Worm (Caenorhabditis elegans) whole organism, late embryonic: ENCODE measurements around the gene ubl-1.

ENCODE experiments used
- T23F11.4 ChIP-seq: fragments of 200-800 bp; sonication (Bioruptor generic); optimal IDR thresholded peaks from 2 replicates; lab custom pipeline; 2018; ENCODE audit warnings: mild to moderate bottlenecking, missing genetic modification characterization, missing compliant biosample characterization
- ama-1 ChIP-seq: fragments of 150-350 bp; optimal IDR thresholded peaks from 2 replicates; lab custom pipeline; 2014
- elt-2 ChIP-seq: sonication (generic microtip); optimal IDR thresholded peaks from 2 replicates; lab custom pipeline; 2016; ENCODE audit warnings: missing genetic modification reagents, missing genetic modification characterization, missing compliant biosample characterization
- fkh-10 ChIP-seq: fragments of 150-350 bp; optimal IDR thresholded peaks from 2 replicates; lab custom pipeline; 2014; ENCODE audit warnings: missing biosample characterization, missing genetic modification reagents, missing genetic modification characterization
- lim-6 ChIP-seq: sonication (generic microtip); optimal IDR thresholded peaks from 2 replicates; lab custom pipeline; 2016; ENCODE audit warnings: missing genetic modification characterization, missing compliant biosample characterization
- lin-11 ChIP-seq: fragments of 200-800 bp; sonication (Bioruptor generic); optimal IDR thresholded peaks from 2 replicates; lab custom pipeline; 2018; ENCODE audit warnings: mild to moderate bottlenecking, missing genetic modification characterization, missing compliant biosample characterization
- mec-3 ChIP-seq: sonication (generic microtip); optimal IDR thresholded peaks from 2 replicates; lab custom pipeline; 2016; ENCODE audit warnings: borderline replicate concordance, missing genetic modification characterization, missing compliant biosample characterization
- nfya-1 ChIP-seq: sonication (generic microtip); optimal IDR thresholded peaks from 2 replicates; lab custom pipeline; 2017; ENCODE audit warnings: missing genetic modification characterization, mild to moderate bottlenecking, missing compliant biosample characterization, antibody characterized with exemption, moderate library complexity
- pqm-1 ChIP-seq: sonication (generic microtip); optimal IDR thresholded peaks from 2 replicates; lab custom pipeline; 2016; ENCODE audit warnings: missing genetic modification characterization, missing compliant biosample characterization
- sdc-2 ChIP-seq: sonication (generic microtip); optimal IDR thresholded peaks from 2 replicates; lab custom pipeline; 2016; ENCODE audit warnings: missing genotype, missing genetic modification characterization, missing compliant biosample characterization
- sox-2 ChIP-seq: fragments of 200-800 bp; sonication (Bioruptor generic); IDR thresholded peaks from 2 replicates; pipeline ENCODE4 v1.3.6; 2022; ENCODE audit warnings: missing genetic modification reagents, missing genetic modification characterization, missing compliant biosample characterization
- unc-86 ChIP-seq: sonication (generic microtip); optimal IDR thresholded peaks from 2 replicates; lab custom pipeline; 2016; ENCODE audit warnings: missing genetic modification characterization, missing compliant biosample characterization

DNA sequence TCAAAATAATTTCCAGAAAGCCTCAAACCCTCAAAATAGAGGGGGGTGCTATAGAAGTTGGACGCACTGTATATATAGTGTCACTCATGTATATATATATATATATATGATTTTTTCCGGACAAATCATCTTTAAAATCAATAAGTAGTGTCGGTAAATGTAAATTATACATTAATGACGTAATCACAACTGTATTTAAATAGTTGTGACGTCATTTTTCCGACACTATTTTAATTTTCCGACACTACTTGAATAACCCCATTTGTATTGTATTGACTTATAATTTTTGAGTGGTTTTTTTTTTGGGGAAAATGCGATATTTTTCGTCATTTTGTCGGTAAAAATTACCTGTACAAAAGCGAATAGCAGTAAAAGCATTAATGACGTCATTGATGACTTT, 49.3 kb upstream of the ubl-1 start:
- no peak for TF ChIP-seq nfya-1 (tag; lab: Kevin White, UChicago)
- no peak for TF ChIP-seq pqm-1 (tag; lab: Kevin White, UChicago)
- TF ChIP-seq T23F11.4 (GFP tag; lab: Kevin White, UChicago) = no peak
- no peak for TF ChIP-seq lim-6
- no peak for TF ChIP-seq lin-11 (tag; lab: Kevin White, UChicago)
- TF ChIP-seq fkh-10 = no peak
- TF ChIP-seq ama-1 (lab: Kevin White, UChicago) = no peak
- no peak for TF ChIP-seq mec-3 (tag; lab: Kevin White, UChicago)
- TF ChIP-seq elt-2 (tag; lab: Kevin White, UChicago) = no peak
- TF ChIP-seq sdc-2 (tag; lab: Kevin White, UChicago) = no peak
- no peak for TF ChIP-seq sox-2 (GFP tag; lab: Robert Waterston, UW)
- TF ChIP-seq unc-86 = no peak
